Fruit fly (Drosophila melanogaster): ENCODE measurements around the gene CG10898.
A peak's percentile ranks its signal among the peaks of the same experiment; 100 is the strongest.

dm6 chr3R:11561648-11562047, 4.1 kb downstream of the CG10898 start:
- TF ChIP-seq kay (GFP tag; ENCODE audit: borderline replicate concordance) = peak; percentile 81
- no peak for TF ChIP-seq cic (GFP tag; optimal IDR thresholded peaks at IDR 0.05)
- no peak for TF ChIP-seq Clk (GFP tag; optimal IDR thresholded peaks at IDR 0.05)
